Worm (Caenorhabditis elegans): Measurements from ENCODE around the gene shk-1.

- no peak for TF ChIP-seq ama-1 (optimal IDR thresholded peaks at IDR 0.05)
- no peak for TF ChIP-seq hnd-1 (tag; optimal IDR thresholded peaks at IDR 0.05)
- no peak for TF ChIP-seq aly-1 (tag; optimal IDR thresholded peaks at IDR 0.05)
- no peak for TF ChIP-seq tbx-11 (GFP tag; IDR thresholded peaks at IDR 0.05)
- no peak for TF ChIP-seq B0310.2 (tag; optimal IDR thresholded peaks at IDR 0.05)
- no peak for TF ChIP-seq ceh-36 (tag; optimal IDR thresholded peaks at IDR 0.05)
- no peak for TF ChIP-seq tra-4 (tag; optimal IDR thresholded peaks at IDR 0.05)
- no peak for TF ChIP-seq sea-1 (GFP tag; conservative IDR thresholded peaks at IDR 0.05)
- TF ChIP-seq hmbx-1 (tag; optimal IDR thresholded peaks at IDR 0.05) = no peak
- no peak for TF ChIP-seq ets-7 (tag; optimal IDR thresholded peaks at IDR 0.05)
Measured at ce11 chrII:9729866-9730265, 28.2 kb upstream of the shk-1 start.

Data from whole organism, early embryonic.